Worm (Caenorhabditis elegans) whole organism, L1 larva: ENCODE data around the gene K04C2.7.

ENCODE experiments used
- C16A3.4 ChIP-seq: fragments of 150-350 bp; optimal IDR thresholded peaks from 2 replicates; lab custom pipeline; 2014; ENCODE audit warnings: missing biosample characterization, missing genetic modification characterization
- F16B12.6 ChIP-seq: fragments of 150-350 bp; optimal IDR thresholded peaks from 2 replicates; lab custom pipeline; 2014; ENCODE audit warnings: missing biosample characterization, missing genetic modification characterization
- Y116A8C.19 ChIP-seq: sonication (generic microtip); optimal IDR thresholded peaks from 2 replicates; lab custom pipeline; 2016; ENCODE audit warnings: missing compliant biosample characterization, missing genetic modification characterization, borderline replicate concordance
- aha-1 ChIP-seq: fragments of 150-350 bp; optimal IDR thresholded peaks from 2 replicates; lab custom pipeline; 2014; ENCODE audit warnings: missing biosample characterization, missing genetic modification characterization
- aly-2 ChIP-seq: fragments of 150-350 bp; optimal IDR thresholded peaks from 2 replicates; lab custom pipeline; 2014; ENCODE audit warnings: missing biosample characterization, missing genetic modification characterization
- ama-1 ChIP-seq: fragments of 150-350 bp; optimal IDR thresholded peaks from 2 replicates; lab custom pipeline; 2014
- blmp-1 ChIP-seq: fragments of 150-350 bp; optimal IDR thresholded peaks from 2 replicates; lab custom pipeline; 2014; ENCODE audit warnings: missing biosample characterization, missing genetic modification characterization
- ceh-63 ChIP-seq: fragments of 200-800 bp; sonication (Bioruptor generic); optimal IDR thresholded peaks from 2 replicates; lab custom pipeline; 2018; ENCODE audit warnings: mild to moderate bottlenecking, missing genetic modification characterization, missing compliant biosample characterization
- ceh-82 ChIP-seq, 3 experiments: fragments of 150-350 bp in 1 of 3; sonication (generic microtip) in 2 of 3; optimal IDR thresholded peaks; 2 replicates each; lab custom pipeline; 2014 to 2017; ENCODE audit warnings: missing biosample characterization in 3 of 3, missing genetic modification characterization in 3 of 3
- ceh-90 ChIP-seq: sonication (generic microtip); optimal IDR thresholded peaks from 2 replicates; lab custom pipeline; 2016; ENCODE audit warnings: missing genetic modification characterization, missing compliant biosample characterization
- dpl-1 ChIP-seq, 3 experiments: fragments of 150-350 bp in 2 of 3; sonication (generic microtip) in 1 of 3; optimal IDR thresholded peaks; 2 replicates each; lab custom pipeline; 2014 to 2017; ENCODE audit warnings: missing biosample characterization in 3 of 3, missing genetic modification characterization in 3 of 3, missing genetic modification reagents in 3 of 3
- efl-1 ChIP-seq, 4 experiments: fragments of 150-350 bp; optimal IDR thresholded peaks in 3 of 4; peaks in 1 of 4; 1 replicate in 1 of 4; 2 replicates in 3 of 4; lab custom pipeline; 2014; ENCODE audit warnings: missing biosample characterization in 2 of 4, missing genetic modification characterization in 2 of 4, missing genetic modification reagents in 2 of 4
- efl-3 ChIP-seq: fragments of 200-800 bp; sonication (Bioruptor generic); optimal IDR thresholded peaks from 2 replicates; lab custom pipeline; 2018; ENCODE audit warnings: mild to moderate bottlenecking, missing genetic modification characterization, missing compliant biosample characterization
- egl-27 ChIP-seq, 2 experiments: fragments of 150-350 bp in 1 of 2; sonication (generic microtip); optimal IDR thresholded peaks; 3 replicates each; lab custom pipeline; 2017 to 2018; ENCODE audit warnings: missing biosample characterization in 2 of 2, missing genetic modification characterization in 2 of 2, missing genetic modification reagents in 2 of 2
- elt-2 ChIP-seq: sonication (generic microtip); optimal IDR thresholded peaks from 2 replicates; lab custom pipeline; 2016; ENCODE audit warnings: missing genetic modification characterization, mild to moderate bottlenecking, inconsistent platforms, missing compliant biosample characterization, missing genetic modification reagents
- elt-3 ChIP-seq, 6 experiments: fragments of 150-350 bp in 1 of 6; sonication (generic microtip); optimal IDR thresholded peaks; 2 replicates each; lab custom pipeline; 2017 to 2018; ENCODE audit warnings: missing biosample characterization in 6 of 6, missing genetic modification characterization in 6 of 6, inconsistent platforms in 1 of 6
- fkh-10 ChIP-seq: sonication (generic microtip); optimal IDR thresholded peaks from 2 replicates; lab custom pipeline; 2017; ENCODE audit warnings: missing biosample characterization, missing genetic modification reagents, missing genetic modification characterization
- fkh-4 ChIP-seq: sonication (generic microtip); optimal IDR thresholded peaks from 2 replicates; lab custom pipeline; 2016; ENCODE audit warnings: missing compliant biosample characterization, missing genetic modification characterization, borderline replicate concordance
- fkh-8 ChIP-seq: sonication (generic microtip); optimal IDR thresholded peaks from 2 replicates; lab custom pipeline; 2016; ENCODE audit warnings: mild to moderate bottlenecking, missing genetic modification characterization, missing compliant biosample characterization
- fos-1 ChIP-seq: fragments of 150-350 bp; optimal IDR thresholded peaks from 2 replicates; lab custom pipeline; 2014; ENCODE audit warnings: missing biosample characterization, missing genetic modification characterization
- hlh-17 ChIP-seq: fragments of 200-800 bp; sonication (Bioruptor generic); optimal IDR thresholded peaks from 2 replicates; lab custom pipeline; 2018; ENCODE audit warnings: missing genetic modification characterization, mild to moderate bottlenecking, missing compliant biosample characterization, moderate library complexity, borderline replicate concordance
- hpl-2 ChIP-seq: fragments of 150-350 bp; optimal IDR thresholded peaks from 2 replicates; lab custom pipeline; 2014; ENCODE audit warnings: missing biosample characterization, missing genetic modification reagents, missing genetic modification characterization
- irx-1 ChIP-seq: sonication (generic microtip); optimal IDR thresholded peaks from 2 replicates; lab custom pipeline; 2016; ENCODE audit warnings: missing genetic modification characterization, missing compliant biosample characterization
- jun-1 ChIP-seq: fragments of 150-350 bp; optimal IDR thresholded peaks from 2 replicates; lab custom pipeline; 2014; ENCODE audit warnings: missing biosample characterization, missing genetic modification reagents, missing genetic modification characterization
- lin-13 ChIP-seq: fragments of 150-350 bp; optimal IDR thresholded peaks from 2 replicates; lab custom pipeline; 2014; ENCODE audit warnings: missing biosample characterization, missing genetic modification reagents, missing genetic modification characterization
- lin-14 ChIP-seq: fragments of 200-800 bp; sonication (Bioruptor generic); optimal IDR thresholded peaks from 2 replicates; lab custom pipeline; 2018; ENCODE audit warnings: mild to moderate bottlenecking, missing genetic modification characterization, moderate library complexity, missing compliant biosample characterization
- lin-35 ChIP-seq, 2 experiments: fragments of 150-350 bp; optimal IDR thresholded peaks; 2 replicates each; lab custom pipeline; 2014; ENCODE audit warnings: missing biosample characterization in 2 of 2, missing genetic modification characterization in 2 of 2, missing genetic modification reagents in 2 of 2
- lin-39 ChIP-seq: fragments of 150-350 bp; optimal IDR thresholded peaks from 2 replicates; lab custom pipeline; 2014; ENCODE audit warnings: missing biosample characterization, missing genetic modification reagents, missing genetic modification characterization
- lir-3 ChIP-seq: sonication (generic microtip); optimal IDR thresholded peaks from 2 replicates; lab custom pipeline; 2016; ENCODE audit warnings: mild to moderate bottlenecking, missing genetic modification characterization, moderate library complexity, missing compliant biosample characterization; ENCODE audit not compliant: poor library complexity
- lsy-2 ChIP-seq, 2 experiments: fragments of 150-350 bp; optimal IDR thresholded peaks; 2 replicates each; lab custom pipeline; 2014; ENCODE audit warnings: missing biosample characterization in 2 of 2, missing genetic modification characterization in 2 of 2
- mab-9 ChIP-seq: fragments of 200-800 bp; sonication (Bioruptor generic); IDR thresholded peaks from 2 replicates; pipeline ENCODE4 v1.3.6; 2022; ENCODE audit warnings: missing genetic modification reagents, missing genetic modification characterization, missing compliant biosample characterization
- mep-1 ChIP-seq: fragments of 150-350 bp; optimal IDR thresholded peaks from 2 replicates; lab custom pipeline; 2014; ENCODE audit warnings: missing biosample characterization, missing genetic modification characterization
- nhr-19 ChIP-seq: fragments of 200-800 bp; sonication (Bioruptor generic); conservative IDR thresholded peaks from 2 replicates; pipeline ENCODE4 v1.3.6; 2022; ENCODE audit warnings: missing genetic modification characterization, missing compliant biosample characterization
- nhr-20 ChIP-seq: sonication (generic microtip); optimal IDR thresholded peaks from 2 replicates; lab custom pipeline; 2016; ENCODE audit warnings: mild to moderate bottlenecking, missing genetic modification characterization, missing compliant biosample characterization
- nhr-47 ChIP-seq: sonication (generic microtip); optimal IDR thresholded peaks from 2 replicates; lab custom pipeline; 2016; ENCODE audit warnings: mild to moderate bottlenecking, missing genetic modification characterization, moderate library complexity, missing compliant biosample characterization
- nhr-71 ChIP-seq: sonication (generic microtip); optimal IDR thresholded peaks from 2 replicates; lab custom pipeline; 2016; ENCODE audit warnings: mild to moderate bottlenecking, missing genetic modification characterization, moderate library complexity, missing compliant biosample characterization
- nhr-76 ChIP-seq: sonication (generic microtip); optimal IDR thresholded peaks from 2 replicates; lab custom pipeline; 2017; ENCODE audit warnings: missing biosample characterization, missing genetic modification characterization
- nhr-90 ChIP-seq: sonication (generic microtip); optimal IDR thresholded peaks from 2 replicates; lab custom pipeline; 2016; ENCODE audit warnings: mild to moderate bottlenecking, missing genetic modification characterization, missing compliant biosample characterization; ENCODE audit not compliant: poor library complexity
- pag-3 ChIP-seq: sonication (generic microtip); optimal IDR thresholded peaks from 2 replicates; lab custom pipeline; 2017; ENCODE audit warnings: missing genetic modification characterization, mild to moderate bottlenecking, missing compliant biosample characterization, antibody characterized with exemption, borderline replicate concordance; ENCODE audit not compliant: insufficient read depth
- pqm-1 ChIP-seq: sonication (generic microtip); optimal IDR thresholded peaks from 3 replicates; lab custom pipeline; 2017; ENCODE audit warnings: missing biosample characterization, missing genetic modification characterization
- rnt-1 ChIP-seq: sonication (generic microtip); optimal IDR thresholded peaks from 2 replicates; lab custom pipeline; 2016; ENCODE audit warnings: mild to moderate bottlenecking, missing genetic modification characterization, moderate library complexity, missing compliant biosample characterization
- skn-1 ChIP-seq: fragments of 150-350 bp; optimal IDR thresholded peaks from 2 replicates; lab custom pipeline; 2014; ENCODE audit warnings: missing biosample characterization, missing genetic modification characterization
- snu-23 ChIP-seq: sonication (generic microtip); optimal IDR thresholded peaks from 2 replicates; lab custom pipeline; 2016; ENCODE audit warnings: missing genetic modification characterization, missing compliant biosample characterization
- sptf-1 ChIP-seq: fragments of 150-350 bp; optimal IDR thresholded peaks from 2 replicates; lab custom pipeline; 2014; ENCODE audit warnings: missing biosample characterization, missing genetic modification characterization
- sup-37 ChIP-seq: fragments of 200-800 bp; sonication (Bioruptor generic); optimal IDR thresholded peaks from 2 replicates; lab custom pipeline; 2018; ENCODE audit warnings: mild to moderate bottlenecking, missing genetic modification characterization, missing compliant biosample characterization
- swsn-7 ChIP-seq: sonication (generic microtip); optimal IDR thresholded peaks from 2 replicates; lab custom pipeline; 2016; ENCODE audit warnings: missing genetic modification characterization, missing compliant biosample characterization
- tlp-1 ChIP-seq: fragments of 150-350 bp; optimal IDR thresholded peaks from 2 replicates; lab custom pipeline; 2014; ENCODE audit warnings: missing biosample characterization, missing genetic modification characterization
- unc-62 ChIP-seq: fragments of 150-350 bp; optimal IDR thresholded peaks from 2 replicates; lab custom pipeline; 2014; ENCODE audit warnings: missing biosample characterization, missing genetic modification reagents, missing genetic modification characterization

K04C2.7 gene

ce11 chrIII:6887574-6887973 lies 6.7 kb downstream of the K04C2.7 start (continued):
- TF ChIP-seq fkh-10 (GFP tag; lab: Kevin White, UChicago) (peak; percentile 37), lin-39 (tag; lab: Kevin White, UChicago) (no peak), jun-1 (tag; lab: Kevin White, UChicago) (peak; percentile 21), lin-13 (GFP tag; lab: Kevin White, UChicago) (peak; percentile 60), elt-3 (tag; optimal IDR thresholded peaks at IDR 0.05; lab: Kevin White, UChicago) (peak in 1 of 6 experiments; percentile 31), lin-35 (GFP tag; optimal IDR thresholded peaks at IDR 0.05; lab: Kevin White, UChicago) (peak; percentile 58 to 80), fkh-8 (tag; lab: Kevin White, UChicago) (peak; percentile 44), sptf-1 (tag; lab: Kevin White, UChicago) (no peak), mep-1 (peak; percentile 74), nhr-71 (peak; percentile 72), irx-1 (tag; lab: Kevin White, UChicago) (peak; percentile 4), nhr-19 (GFP tag; lab: Robert Waterston, UW) (peak; percentile 70), egl-27 (tag; optimal IDR thresholded peaks at IDR 0.05; lab: Kevin White, UChicago) (peak in 1 of 2 experiments; percentile 5), lsy-2 (tag; optimal IDR thresholded peaks at IDR 0.05; lab: Kevin White, UChicago) (peak; percentile 59 to 75), hpl-2 (GFP tag; lab: Kevin White, UChicago) (no peak), rnt-1 (peak; percentile 69), nhr-76 (tag; lab: Kevin White, UChicago) (no peak), aha-1 (tag; lab: Kevin White, UChicago) (no peak), fos-1 (tag; lab: Kevin White, UChicago) (peak; percentile 55), unc-62 (no peak), Y116A8C.19 (tag; lab: Kevin White, UChicago) (no peak), lir-3 (peak; percentile 62), fkh-4 (tag; lab: Kevin White, UChicago) (no peak), snu-23 (GFP tag; lab: Kevin White, UChicago) (peak; percentile 81), lin-14 (GFP tag; lab: Kevin White, UChicago) (peak; percentile 58), aly-2 (tag; lab: Kevin White, UChicago) (peak; percentile 56), pag-3 (tag; lab: Kevin White, UChicago) (no peak), hlh-17 (GFP tag; lab: Kevin White, UChicago) (no peak), pqm-1 (tag; lab: Kevin White, UChicago) (no peak), skn-1 (tag; lab: Kevin White, UChicago) (peak; percentile 47)

DNA sequence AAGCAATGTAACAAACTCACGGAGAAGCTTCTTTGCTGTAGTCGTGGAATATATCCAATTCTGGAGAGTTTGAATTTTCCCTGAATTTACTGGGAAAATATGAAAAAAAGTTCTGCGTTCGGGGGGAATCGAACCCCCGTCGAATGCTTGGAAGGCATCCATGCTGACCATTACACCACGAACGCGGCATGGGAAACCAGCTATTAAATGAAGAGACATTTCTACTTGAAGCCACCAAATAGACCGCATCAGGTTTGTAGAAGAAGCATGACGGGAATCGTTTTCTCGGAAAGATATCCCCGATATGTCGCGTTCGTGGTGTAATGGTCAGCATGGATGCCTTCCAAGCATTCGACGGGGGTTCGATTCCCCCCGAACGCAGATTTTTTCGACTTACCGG lies 7.6 kb downstream of the K04C2.7 start:
- TF ChIP-seq mep-1 (peak; percentile 13), lsy-2 (tag; optimal IDR thresholded peaks at IDR 0.05; lab: Kevin White, UChicago) (peak in 1 of 2 experiments; percentile 46), sptf-1 (tag; lab: Kevin White, UChicago) (no peak), ama-1 (lab: Kevin White, UChicago) (no peak), lir-3 (no peak), ceh-63 (GFP tag; lab: Kevin White, UChicago) (no peak), pqm-1 (tag; lab: Kevin White, UChicago) (no peak), dpl-1 (GFP tag; optimal IDR thresholded peaks at IDR 0.05; lab: Kevin White, UChicago) (peak in 1 of 3 experiments; percentile 13), swsn-7 (tag; lab: Kevin White, UChicago) (no peak), nhr-20 (tag; lab: Kevin White, UChicago) (peak; percentile 4), efl-1 (optimal IDR thresholded peaks at IDR 0.05; lab: Kevin White, UChicago) (peak in 1 of 2 experiments; percentile 32), efl-1 (GFP tag; optimal IDR thresholded peaks at IDR 0.05 in 1 of 2; lab: Kevin White, UChicago) (peak in 1 of 2 experiments; percentile 8), nhr-71 (peak; percentile 34), aha-1 (tag; lab: Kevin White, UChicago) (no peak), Y116A8C.19 (tag; lab: Kevin White, UChicago) (no peak), elt-3 (tag; optimal IDR thresholded peaks at IDR 0.05; lab: Kevin White, UChicago) (peak in 1 of 6 experiments; percentile 13), F16B12.6 (tag; lab: Kevin White, UChicago) (peak; percentile 16), efl-3 (GFP tag; lab: Kevin White, UChicago) (no peak), nhr-19 (GFP tag; lab: Robert Waterston, UW) (peak; percentile 38), C16A3.4 (tag; lab: Kevin White, UChicago) (peak; percentile 22), sup-37 (GFP tag; lab: Kevin White, UChicago) (no peak), mab-9 (GFP tag; lab: Robert Waterston, UW) (no peak), ceh-82 (tag; optimal IDR thresholded peaks at IDR 0.05; lab: Kevin White, UChicago) (no peak), nhr-47 (tag; lab: Kevin White, UChicago) (peak; percentile 22), blmp-1 (no peak), tlp-1 (tag; lab: Kevin White, UChicago) (no peak), elt-2 (tag; lab: Kevin White, UChicago) (no peak), ceh-90 (tag; lab: Kevin White, UChicago) (no peak), lin-39 (tag; lab: Kevin White, UChicago) (no peak), nhr-90 (tag; lab: Kevin White, UChicago) (no peak)
